Worm (Caenorhabditis elegans): ENCODE results near the gene cec-8.

cec-8 gene

ce11 chrIII:429038-429437 lies at the start of gene cec-8:
Gene cec-8, plus strand, starts transcription at chrIII:429338.
- TF ChIP-seq tra-4 (tag; optimal IDR thresholded peaks at IDR 0.05): no peak
- no peak for TF ChIP-seq ceh-36 (tag; optimal IDR thresholded peaks at IDR 0.05)
- TF ChIP-seq B0310.2 (tag; optimal IDR thresholded peaks at IDR 0.05): no peak
- TF ChIP-seq aly-1 (tag; optimal IDR thresholded peaks at IDR 0.05): no peak
- no peak for TF ChIP-seq F13C5.2 (tag; optimal IDR thresholded peaks at IDR 0.05)
- no peak for TF ChIP-seq tbx-37 (GFP tag; conservative IDR thresholded peaks at IDR 0.05)
- TF ChIP-seq ama-1 (optimal IDR thresholded peaks at IDR 0.05): no peak
- no peak for TF ChIP-seq pes-1 (GFP tag; IDR thresholded peaks at IDR 0.05)
- no peak for TF ChIP-seq scrt-1 (GFP tag; IDR thresholded peaks at IDR 0.05)
- no peak for TF ChIP-seq tbx-11 (GFP tag; IDR thresholded peaks at IDR 0.05)
- no peak for TF ChIP-seq sea-1 (GFP tag; conservative IDR thresholded peaks at IDR 0.05)

ce11 chrIII:381198-381597 lies 47.9 kb upstream of the cec-8 start, which contains the start of gene gsto-3:
Gene gsto-3, minus strand, starts transcription at chrIII:381298.
- TF ChIP-seq ceh-36 (tag; optimal IDR thresholded peaks at IDR 0.05) (no peak), ets-7 (tag; optimal IDR thresholded peaks at IDR 0.05) (no peak), tbx-11 (GFP tag; IDR thresholded peaks at IDR 0.05) (no peak), hmg-4 (GFP tag; optimal IDR thresholded peaks at IDR 0.05) (no peak), ama-1 (optimal IDR thresholded peaks at IDR 0.05) (no peak), tbx-37 (GFP tag; conservative IDR thresholded peaks at IDR 0.05) (no peak), scrt-1 (GFP tag; IDR thresholded peaks at IDR 0.05) (no peak), hnd-1 (tag; optimal IDR thresholded peaks at IDR 0.05) (no peak), sea-1 (GFP tag; conservative IDR thresholded peaks at IDR 0.05) (no peak), ceh-13 (GFP tag; optimal IDR thresholded peaks at IDR 0.05) (no peak), B0310.2 (tag; optimal IDR thresholded peaks at IDR 0.05) (no peak), aly-1 (tag; optimal IDR thresholded peaks at IDR 0.05) (no peak), F13C5.2 (tag; optimal IDR thresholded peaks at IDR 0.05) (no peak), tra-4 (tag; optimal IDR thresholded peaks at IDR 0.05) (no peak), hmbx-1 (tag; optimal IDR thresholded peaks at IDR 0.05) (no peak), pes-1 (GFP tag; IDR thresholded peaks at IDR 0.05) (no peak), flt-1 (GFP tag; IDR thresholded peaks at IDR 0.05) (no peak)

ce11 chrIII:382470-382869 lies 46.7 kb upstream of the cec-8 start, which contains the start of gene K10F12.7:
Gene K10F12.7, minus strand, starts transcription at chrIII:382570.
- TF ChIP-seq ama-1 (optimal IDR thresholded peaks at IDR 0.05): no peak

ce11 chrIII:385068-385467 lies 44.1 kb upstream of the cec-8 start:
- TF ChIP-seq hmg-4 (GFP tag; optimal IDR thresholded peaks at IDR 0.05): no peak
- TF ChIP-seq tra-4 (tag; optimal IDR thresholded peaks at IDR 0.05): no peak
- no peak for TF ChIP-seq hnd-1 (tag; optimal IDR thresholded peaks at IDR 0.05)
- no peak for TF ChIP-seq tbx-37 (GFP tag; conservative IDR thresholded peaks at IDR 0.05)
- TF ChIP-seq hmbx-1 (tag; optimal IDR thresholded peaks at IDR 0.05): no peak

ce11 chrIII:400898-401297 lies 28.2 kb upstream of the cec-8 start:
- TF ChIP-seq flt-1 (GFP tag; IDR thresholded peaks at IDR 0.05) (no peak), ama-1 (optimal IDR thresholded peaks at IDR 0.05) (no peak), ets-7 (tag; optimal IDR thresholded peaks at IDR 0.05) (no peak), sea-1 (GFP tag; conservative IDR thresholded peaks at IDR 0.05) (no peak), F13C5.2 (tag; optimal IDR thresholded peaks at IDR 0.05) (no peak)

ce11 chrIII:402168-402813 lies 26.8 kb upstream of the cec-8 start, which contains the start of the genes Y55B1BL.1 and Y55B1BL.2:
Gene Y55B1BL.1, plus strand, starts transcription at chrIII:402384.
Gene Y55B1BL.2, plus strand, starts transcription at chrIII:402763.
- TF ChIP-seq tbx-37 (GFP tag; conservative IDR thresholded peaks at IDR 0.05) (no peak), ceh-36 (tag; optimal IDR thresholded peaks at IDR 0.05) (no peak), pes-1 (GFP tag; IDR thresholded peaks at IDR 0.05) (no peak), scrt-1 (GFP tag; IDR thresholded peaks at IDR 0.05) (no peak), ceh-13 (GFP tag; optimal IDR thresholded peaks at IDR 0.05) (no peak), ama-1 (optimal IDR thresholded peaks at IDR 0.05) (no peak), flt-1 (GFP tag; IDR thresholded peaks at IDR 0.05) (no peak), tra-4 (tag; optimal IDR thresholded peaks at IDR 0.05) (no peak), sea-1 (GFP tag; conservative IDR thresholded peaks at IDR 0.05) (no peak), tbx-11 (GFP tag; IDR thresholded peaks at IDR 0.05) (no peak), aly-1 (tag; optimal IDR thresholded peaks at IDR 0.05) (no peak), hmbx-1 (tag; optimal IDR thresholded peaks at IDR 0.05) (no peak), F13C5.2 (tag; optimal IDR thresholded peaks at IDR 0.05) (no peak), ets-7 (tag; optimal IDR thresholded peaks at IDR 0.05) (no peak), hnd-1 (tag; optimal IDR thresholded peaks at IDR 0.05) (no peak), B0310.2 (tag; optimal IDR thresholded peaks at IDR 0.05) (no peak), hmg-4 (GFP tag; optimal IDR thresholded peaks at IDR 0.05) (no peak)

ce11 chrIII:415331-415775 lies 13.8 kb upstream of the cec-8 start:
- TF ChIP-seq sea-1 (GFP tag; conservative IDR thresholded peaks at IDR 0.05) (peak; percentile 85), tbx-11 (GFP tag; IDR thresholded peaks at IDR 0.05) (peak; percentile 81), tbx-37 (GFP tag; conservative IDR thresholded peaks at IDR 0.05) (0 out of 2 replicates have a peak, but pooled peaks have one; percentile 14), flt-1 (GFP tag; IDR thresholded peaks at IDR 0.05) (peak; percentile 62), pes-1 (GFP tag; IDR thresholded peaks at IDR 0.05) (peak; percentile 68), scrt-1 (GFP tag; IDR thresholded peaks at IDR 0.05) (peak; percentile 80)

- TF ChIP-seq ceh-36 (tag; optimal IDR thresholded peaks at IDR 0.05) (no peak), scrt-1 (GFP tag; IDR thresholded peaks at IDR 0.05) (no peak), hmbx-1 (tag; optimal IDR thresholded peaks at IDR 0.05) (no peak), flt-1 (GFP tag; IDR thresholded peaks at IDR 0.05) (no peak), B0310.2 (tag; optimal IDR thresholded peaks at IDR 0.05) (no peak), ama-1 (optimal IDR thresholded peaks at IDR 0.05) (no peak), ceh-13 (GFP tag; optimal IDR thresholded peaks at IDR 0.05) (no peak), F13C5.2 (tag; optimal IDR thresholded peaks at IDR 0.05) (no peak), hnd-1 (tag; optimal IDR thresholded peaks at IDR 0.05) (no peak), hmg-4 (GFP tag; optimal IDR thresholded peaks at IDR 0.05) (no peak), aly-1 (tag; optimal IDR thresholded peaks at IDR 0.05) (no peak), tbx-37 (GFP tag; conservative IDR thresholded peaks at IDR 0.05) (no peak), sea-1 (GFP tag; conservative IDR thresholded peaks at IDR 0.05) (no peak), pes-1 (GFP tag; IDR thresholded peaks at IDR 0.05) (no peak), tra-4 (tag; optimal IDR thresholded peaks at IDR 0.05) (no peak), tbx-11 (GFP tag; IDR thresholded peaks at IDR 0.05) (no peak), ets-7 (tag; optimal IDR thresholded peaks at IDR 0.05) (no peak)
Measured at ce11 chrIII:418649-419048, 10.5 kb upstream of the cec-8 start, which contains the start of gene stim-1. Gene stim-1, minus strand, starts transcription at chrIII:418749.

All from whole organism, early embryonic.